Worm (Caenorhabditis elegans): ENCODE data around the gene mes-4.

mes-4 gene

DNA sequence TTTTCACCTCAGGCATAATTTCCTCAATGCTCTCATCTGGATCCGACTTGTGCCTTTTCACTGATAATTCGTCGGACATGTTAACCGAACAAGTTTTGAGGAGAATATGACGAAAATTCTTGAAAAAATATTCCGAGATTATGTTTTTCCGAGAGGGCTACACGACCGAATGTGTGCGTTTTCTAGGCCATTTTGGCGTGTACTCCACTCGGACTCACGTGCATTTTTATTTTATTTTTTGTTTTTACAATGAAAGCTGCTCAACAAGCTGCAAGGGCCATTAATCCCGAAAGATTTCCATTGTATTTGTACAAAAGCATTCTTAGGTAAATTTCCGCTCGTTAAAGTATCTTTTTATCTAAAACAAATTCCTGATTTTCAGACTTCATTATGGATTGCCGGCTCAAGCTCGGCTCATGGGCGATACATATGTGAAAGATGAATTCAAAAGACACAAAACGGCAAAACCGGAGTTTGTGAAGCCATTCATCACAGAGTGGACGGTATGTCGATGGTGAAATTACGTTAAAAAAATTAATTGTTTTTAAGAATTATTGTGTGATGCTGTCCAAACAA is 30.9 kb upstream of the mes-4 start, which contains the start of the genes F25H9.6 and F25H9.7 (continued):
- peak; percentile 54 for TF ChIP-seq jun-1 (tag; optimal IDR thresholded peaks at IDR 0.05)
- TF ChIP-seq tbx-2 (tag; optimal IDR thresholded peaks at IDR 0.05), result peak; percentile 39
- TF ChIP-seq ceh-28 (tag; optimal IDR thresholded peaks at IDR 0.05), result peak; percentile 9
- no peak for TF ChIP-seq ztf-11 (tag; optimal IDR thresholded peaks at IDR 0.05)
- no peak for TF ChIP-seq ceh-16 (tag; optimal IDR thresholded peaks at IDR 0.05)
- no peak for TF ChIP-seq unc-62 (GFP tag; optimal IDR thresholded peaks at IDR 0.05)
- TF ChIP-seq ZK546.5 (tag; optimal IDR thresholded peaks at IDR 0.05), result no peak
- TF ChIP-seq daf-12 (tag; optimal IDR thresholded peaks at IDR 0.05), result no peak
- TF ChIP-seq fkh-10 (GFP tag; optimal IDR thresholded peaks at IDR 0.05), result no peak
- TF ChIP-seq lin-15B (tag; optimal IDR thresholded peaks at IDR 0.05), result peak; percentile 76
- TF ChIP-seq elt-1 (tag; optimal IDR thresholded peaks at IDR 0.05), result no peak
- no peak for TF ChIP-seq egl-5 (tag; optimal IDR thresholded peaks at IDR 0.05)
- TF ChIP-seq snpc-4 (tag; optimal IDR thresholded peaks at IDR 0.05), result peak; percentile 72

DNA sequence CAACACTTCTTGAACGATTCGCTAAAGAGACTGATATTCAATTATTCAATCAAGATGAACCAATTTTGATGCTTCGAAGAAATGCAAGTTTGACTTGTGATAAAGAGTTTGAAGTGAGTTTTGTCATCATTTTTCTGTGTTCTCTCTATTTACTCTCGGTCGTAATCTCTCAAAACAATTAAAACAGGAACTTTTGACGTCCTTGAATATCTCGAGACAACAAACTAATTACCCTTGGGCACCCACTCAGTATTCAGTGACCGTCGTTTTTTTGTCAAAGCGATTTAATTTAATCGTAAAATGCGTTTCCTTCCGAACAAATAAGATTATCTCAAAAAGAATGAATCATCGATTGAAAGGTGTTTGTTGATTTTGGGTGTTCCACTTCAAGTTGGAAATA is 26.8 kb upstream of the mes-4 start:
- TF ChIP-seq ceh-16 (tag; optimal IDR thresholded peaks at IDR 0.05), result no peak
- no peak for TF ChIP-seq ztf-11 (tag; optimal IDR thresholded peaks at IDR 0.05)
- peak; percentile 34 for TF ChIP-seq nhr-25 (tag; optimal IDR thresholded peaks at IDR 0.05)
- TF ChIP-seq skn-1 (tag; optimal IDR thresholded peaks at IDR 0.05), result peak; percentile 49
- TF ChIP-seq ceh-28 (tag; optimal IDR thresholded peaks at IDR 0.05), result no peak
- no peak for TF ChIP-seq aly-2 (tag; optimal IDR thresholded peaks at IDR 0.05)
- TF ChIP-seq snpc-4 (tag; optimal IDR thresholded peaks at IDR 0.05), result no peak
- TF ChIP-seq eor-1 (tag; optimal IDR thresholded peaks at IDR 0.05), result no peak
- TF ChIP-seq nhr-43 (tag; optimal IDR thresholded peaks at IDR 0.05; ENCODE audit: poor library complexity, severe bottlenecking), result no peak
- no peak for TF ChIP-seq mml-1 (tag; optimal IDR thresholded peaks at IDR 0.05)
- no peak for TF ChIP-seq lin-39 (tag; optimal IDR thresholded peaks at IDR 0.05)
- no peak for TF ChIP-seq ceh-9 (tag; optimal IDR thresholded peaks at IDR 0.05)
- TF ChIP-seq lin-15B (tag; optimal IDR thresholded peaks at IDR 0.05), result no peak
- no peak for TF ChIP-seq ZK546.5 (tag; optimal IDR thresholded peaks at IDR 0.05)
- no peak for TF ChIP-seq egl-27 (tag; optimal IDR thresholded peaks at IDR 0.05)
- TF ChIP-seq fkh-10 (GFP tag; optimal IDR thresholded peaks at IDR 0.05), result no peak
- TF ChIP-seq unc-39 (tag; optimal IDR thresholded peaks at IDR 0.05), result no peak
- TF ChIP-seq fkh-2 (tag; optimal IDR thresholded peaks at IDR 0.05), result no peak
- TF ChIP-seq pha-4 (tag; optimal IDR thresholded peaks at IDR 0.05), result no peak
- TF ChIP-seq nhr-77 (tag; optimal IDR thresholded peaks at IDR 0.05), result no peak
- TF ChIP-seq ztf-4 (tag; optimal IDR thresholded peaks at IDR 0.05), result no peak
- TF ChIP-seq tbx-2 (tag; optimal IDR thresholded peaks at IDR 0.05), result no peak
- no peak for TF ChIP-seq elt-1 (tag; optimal IDR thresholded peaks at IDR 0.05)
- TF ChIP-seq jun-1 (tag; optimal IDR thresholded peaks at IDR 0.05), result no peak
- no peak for TF ChIP-seq sea-2 (GFP tag; optimal IDR thresholded peaks at IDR 0.05)
- peak; percentile 9 for TF ChIP-seq elt-2 (tag; optimal IDR thresholded peaks at IDR 0.05)

DNA sequence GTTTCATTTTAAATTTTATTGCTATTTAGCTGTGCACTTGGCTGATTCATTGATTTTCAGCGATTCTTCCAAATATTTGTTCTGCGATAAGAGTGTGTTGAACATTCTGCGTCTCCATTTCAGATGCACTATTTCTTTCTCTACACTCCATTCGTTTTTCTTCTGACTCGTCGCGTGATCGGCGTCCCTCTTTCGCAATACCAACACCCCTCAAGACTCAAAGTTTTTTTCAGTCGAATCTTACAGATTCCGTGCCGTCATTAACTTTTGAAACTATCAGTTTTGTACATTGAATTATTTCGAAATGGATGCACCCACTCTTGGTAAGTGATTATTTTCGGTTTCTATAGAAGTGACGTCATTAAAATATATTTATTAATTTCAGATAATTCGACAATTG is 25.6 kb upstream of the mes-4 start, which contains the start of gene frm-10:
Gene frm-10 (plus strand): TSS at position 234 of the 400 bp plus-strand sequence.
- peak; percentile 28 for TF ChIP-seq jun-1 (tag; optimal IDR thresholded peaks at IDR 0.05)
- TF ChIP-seq nfya-1 (tag; optimal IDR thresholded peaks at IDR 0.05; ENCODE audit: insufficient read depth), result peak; percentile 67
- no peak for TF ChIP-seq ceh-82 (tag; optimal IDR thresholded peaks at IDR 0.05)
- no peak for TF ChIP-seq fkh-10 (GFP tag; optimal IDR thresholded peaks at IDR 0.05)
- TF ChIP-seq ztf-4 (tag; optimal IDR thresholded peaks at IDR 0.05), result no peak
- TF ChIP-seq fos-1 (tag; optimal IDR thresholded peaks at IDR 0.05), result no peak
- peak; percentile 68 for TF ChIP-seq ceh-28 (tag; optimal IDR thresholded peaks at IDR 0.05)
- TF ChIP-seq nhr-25 (tag; optimal IDR thresholded peaks at IDR 0.05), result peak; percentile 36
- TF ChIP-seq nhr-23 (tag; optimal IDR thresholded peaks at IDR 0.05), result peak; percentile 53
- no peak for TF ChIP-seq egl-5 (tag; optimal IDR thresholded peaks at IDR 0.05)
- TF ChIP-seq nhr-67 (tag; optimal IDR thresholded peaks at IDR 0.05), result no peak
- TF ChIP-seq R02D3.7 (tag; optimal IDR thresholded peaks at IDR 0.05), result no peak
- TF ChIP-seq eor-1 (tag; optimal IDR thresholded peaks at IDR 0.05), result no peak
- no peak for TF ChIP-seq nhr-76 (tag; optimal IDR thresholded peaks at IDR 0.05)
- TF ChIP-seq lin-15B (tag; optimal IDR thresholded peaks at IDR 0.05), result peak; percentile 53
- no peak for TF ChIP-seq mml-1 (tag; optimal IDR thresholded peaks at IDR 0.05)
- TF ChIP-seq elt-3 (tag; optimal IDR thresholded peaks at IDR 0.05), result no peak
- TF ChIP-seq nhr-77 (tag; optimal IDR thresholded peaks at IDR 0.05), result no peak
- peak; percentile 12 for TF ChIP-seq nhr-43 (tag; optimal IDR thresholded peaks at IDR 0.05; ENCODE audit: poor library complexity, severe bottlenecking)
- TF ChIP-seq lsy-12 (tag; optimal IDR thresholded peaks at IDR 0.05), result peak; percentile 9
- peak; percentile 90 for TF ChIP-seq hmg-11 (tag; optimal IDR thresholded peaks at IDR 0.05)
- no peak for TF ChIP-seq nhr-28 (tag; optimal IDR thresholded peaks at IDR 0.05)
- TF ChIP-seq sea-2 (GFP tag; optimal IDR thresholded peaks at IDR 0.05), result no peak
- TF ChIP-seq fkh-2 (tag; optimal IDR thresholded peaks at IDR 0.05), result no peak
- TF ChIP-seq lin-39 (tag; optimal IDR thresholded peaks at IDR 0.05), result peak; percentile 45
- peak; percentile 100 for TF ChIP-seq pqm-1 (tag; optimal IDR thresholded peaks at IDR 0.05)
- no peak for TF ChIP-seq mdl-1 (tag; optimal IDR thresholded peaks at IDR 0.05)
- TF ChIP-seq pha-4 (tag; optimal IDR thresholded peaks at IDR 0.05), result peak; percentile 87
- peak; percentile 51 for TF ChIP-seq snpc-4 (tag; optimal IDR thresholded peaks at IDR 0.05)
- TF ChIP-seq nhr-12 (tag; optimal IDR thresholded peaks at IDR 0.05), result no peak
- peak; percentile 31 for TF ChIP-seq nhr-11 (tag; optimal IDR thresholded peaks at IDR 0.05)
- TF ChIP-seq skn-1 (tag; optimal IDR thresholded peaks at IDR 0.05), result peak; percentile 28
- TF ChIP-seq elt-2 (tag; optimal IDR thresholded peaks at IDR 0.05), result peak; percentile 89
- no peak for TF ChIP-seq ama-1 (optimal IDR thresholded peaks at IDR 0.05)
- TF ChIP-seq elt-1 (tag; optimal IDR thresholded peaks at IDR 0.05), result no peak

Data from whole organism, L3 larva.